Worm (Caenorhabditis elegans) whole organism, L4/young adult: ENCODE data around the gene teg-1.

Experiments used
- W03F9.2 ChIP-seq: fragments of 150-350 bp; optimal IDR thresholded peaks from 2 replicates; lab custom pipeline; 2014; ENCODE audit warnings: missing biosample characterization, missing genetic modification characterization
- dao-5 ChIP-seq: sonication (generic microtip); optimal IDR thresholded peaks from 2 replicates; lab custom pipeline; 2016; ENCODE audit warnings: missing genotype, missing genetic modification characterization, moderate library complexity, missing compliant biosample characterization
- him-1 ChIP-seq: sonication (generic microtip); optimal IDR thresholded peaks from 2 replicates; lab custom pipeline; 2016; ENCODE audit warnings: missing genotype, missing genetic modification reagents, missing genetic modification characterization, missing compliant biosample characterization

DNA sequence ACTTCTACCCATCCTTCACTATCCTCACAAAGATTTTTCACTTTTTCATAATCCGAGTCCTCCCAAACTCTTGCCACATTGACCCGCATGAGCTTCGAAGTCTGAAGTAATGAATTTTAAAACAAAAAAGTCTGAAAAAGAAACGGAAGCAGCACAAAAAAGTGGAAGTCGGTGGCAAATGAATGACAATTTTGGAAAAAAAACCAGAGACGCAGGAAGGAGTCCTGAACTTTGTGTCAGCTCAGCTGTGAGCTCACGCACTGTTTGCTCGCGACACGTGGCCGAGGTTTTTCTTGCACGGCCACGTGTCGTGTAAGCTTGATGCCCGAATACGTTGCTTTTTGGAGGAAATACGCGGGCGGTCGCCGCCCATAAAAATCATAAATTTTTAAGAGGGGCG, 28.4 kb upstream of the teg-1 start, which contains the start of gene T28D6.7:
- no peak for TF ChIP-seq him-1 (tag; lab: Kevin White, UChicago)
- TF ChIP-seq dao-5, result no peak
- TF ChIP-seq W03F9.2 (tag; lab: Kevin White, UChicago), result no peak
